Fruit fly (Drosophila melanogaster): ENCODE measurements around the gene sNPF.

sNPF gene

DNA sequence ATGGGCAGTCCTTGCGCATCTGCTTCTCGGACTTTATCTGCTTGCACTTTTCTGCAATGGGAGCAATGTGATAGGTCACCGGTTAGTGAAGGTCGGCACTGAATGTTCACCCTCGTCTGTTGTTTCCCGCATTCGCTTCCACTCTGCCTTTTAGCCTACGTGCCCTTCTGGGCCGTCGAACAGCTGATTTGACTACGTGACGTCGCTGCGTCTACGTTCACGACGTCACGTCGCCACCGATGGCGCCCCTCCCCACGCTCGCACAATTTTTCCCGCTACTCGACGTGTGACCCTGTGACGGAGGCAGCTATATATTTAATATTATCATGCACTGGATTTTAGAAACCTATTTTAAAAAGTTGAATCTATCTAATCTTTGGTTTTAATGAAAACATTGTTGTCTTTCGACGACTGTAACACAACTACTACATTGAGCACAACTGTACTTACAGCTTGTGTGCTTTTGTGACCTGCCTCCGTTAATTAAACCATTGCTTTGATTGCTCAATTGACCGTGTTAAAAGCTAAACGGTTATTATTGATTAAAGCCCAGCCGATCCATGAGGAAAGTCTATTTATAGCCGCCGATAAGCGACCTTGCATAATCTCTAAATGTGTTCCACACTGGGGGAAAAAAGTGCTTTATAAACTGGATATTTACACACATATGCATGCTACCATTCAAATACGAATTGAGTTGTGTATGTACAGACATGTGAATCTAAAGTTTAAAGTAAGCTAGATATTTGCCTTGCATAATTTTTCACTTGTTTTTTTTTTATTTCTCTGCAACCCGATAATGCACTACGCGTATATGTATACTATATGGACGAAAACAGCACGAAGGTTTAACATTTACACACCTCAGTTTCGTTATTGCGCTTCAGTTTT lies 55.5 kb downstream of the sNPF start (continued):
- TF ChIP-seq Eip93F (GFP tag; optimal IDR thresholded peaks at IDR 0.05) (no peak), OdsH (GFP tag; optimal IDR thresholded peaks at IDR 0.05) (peak; percentile 54), topi (GFP tag; optimal IDR thresholded peaks at IDR 0.05) (peak; percentile 30), Sox15 (GFP tag; optimal IDR thresholded peaks at IDR 0.05) (peak; percentile 28), ss (GFP tag; optimal IDR thresholded peaks at IDR 0.05) (no peak), CG11762 (GFP tag; optimal IDR thresholded peaks at IDR 0.05; ENCODE audit: insufficient read depth) (peak; percentile 29), dsx (GFP tag; optimal IDR thresholded peaks at IDR 0.05; ENCODE audit: poor library complexity, severe bottlenecking) (no peak), CG9139 (GFP tag; optimal IDR thresholded peaks at IDR 0.05) (no peak), CG6792 (GFP tag; optimal IDR thresholded peaks at IDR 0.05) (peak; percentile 29)

DNA sequence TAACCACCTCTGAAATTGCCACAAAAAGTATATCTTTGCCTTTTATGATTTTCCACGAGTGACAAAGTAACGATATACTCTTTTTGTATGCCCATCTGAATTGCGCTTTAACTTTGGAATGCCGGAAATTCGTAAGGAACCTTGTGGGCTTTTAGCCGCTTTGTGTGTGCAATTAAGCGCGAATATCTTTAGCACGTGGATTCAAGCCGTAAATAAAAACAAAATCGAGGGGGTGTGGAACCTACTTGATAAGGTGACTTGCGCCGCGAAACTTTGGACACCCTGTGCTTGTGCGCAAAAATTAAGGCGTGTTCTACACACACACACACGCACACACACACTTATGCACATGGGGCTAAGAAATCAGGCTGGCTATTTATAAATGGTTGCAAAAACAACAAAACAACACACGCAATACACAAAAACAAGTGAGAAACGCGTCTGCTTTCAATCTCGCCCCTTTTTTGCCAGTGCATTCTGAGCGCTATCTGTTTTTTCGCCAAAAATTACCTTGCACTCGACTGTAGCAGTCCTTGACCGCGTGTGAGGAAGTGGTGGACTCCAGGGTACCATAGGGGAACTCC lies 56.4 kb downstream of the sNPF start:
- TF ChIP-seq Blimp-1 (GFP tag; optimal IDR thresholded peaks at IDR 0.05) = no peak
- peak; percentile 47 for TF ChIP-seq svp (GFP tag)
- no peak for TF ChIP-seq lz (GFP tag; optimal IDR thresholded peaks at IDR 0.05)
- TF ChIP-seq CG6808 (GFP tag; optimal IDR thresholded peaks at IDR 0.05) = no peak
- peak; percentile 36 for TF ChIP-seq dsx (GFP tag; optimal IDR thresholded peaks at IDR 0.05; ENCODE audit: poor library complexity, severe bottlenecking)
- TF ChIP-seq Lpt (GFP tag; optimal IDR thresholded peaks at IDR 0.05) = no peak
- no peak for TF ChIP-seq CG10669 (GFP tag; optimal IDR thresholded peaks at IDR 0.05)
- no peak for TF ChIP-seq vri (GFP tag; optimal IDR thresholded peaks at IDR 0.05)
- TF ChIP-seq CG31627 (GFP tag; optimal IDR thresholded peaks at IDR 0.05) = no peak
- TF ChIP-seq CG6854 (GFP tag; optimal IDR thresholded peaks at IDR 0.05) = no peak
- peak; percentile 0 for TF ChIP-seq CG6276 (GFP tag; optimal IDR thresholded peaks at IDR 0.05)
- no peak for TF ChIP-seq CG3032 (tag; optimal IDR thresholded peaks at IDR 0.05)
- TF ChIP-seq CG9139 (GFP tag; optimal IDR thresholded peaks at IDR 0.05) = peak; percentile 8
- TF ChIP-seq pdm3 (GFP tag; optimal IDR thresholded peaks at IDR 0.05) = no peak
- TF ChIP-seq CG6163 (GFP tag; IDR thresholded peaks at IDR 0.05) = 0 out of 3 replicates have a peak, but pooled peaks have one; percentile 31
- TF ChIP-seq fkh (GFP tag; optimal IDR thresholded peaks at IDR 0.05) = no peak
- no peak for TF ChIP-seq Smox (GFP tag; optimal IDR thresholded peaks at IDR 0.05)
- no peak for TF ChIP-seq Sox15 (GFP tag; optimal IDR thresholded peaks at IDR 0.05)
- no peak for TF ChIP-seq Hr4 (GFP tag; optimal IDR thresholded peaks at IDR 0.05)
- TF ChIP-seq cyc (GFP tag; optimal IDR thresholded peaks at IDR 0.05) = no peak
- TF ChIP-seq achi (GFP tag; optimal IDR thresholded peaks at IDR 0.05) = no peak
- peak; percentile 53 for TF ChIP-seq Eip93F (GFP tag; optimal IDR thresholded peaks at IDR 0.05)
- TF ChIP-seq OdsH (GFP tag; optimal IDR thresholded peaks at IDR 0.05) = no peak
- TF ChIP-seq Sox14 (GFP tag; optimal IDR thresholded peaks at IDR 0.05) = no peak
- TF ChIP-seq fd85E (GFP tag; optimal IDR thresholded peaks at IDR 0.05) = no peak
- no peak for TF ChIP-seq CG8632 (GFP tag; optimal IDR thresholded peaks at IDR 0.05)
- TF ChIP-seq CG34406 (GFP tag; optimal IDR thresholded peaks at IDR 0.05) = no peak
- TF ChIP-seq Ets96B (tag; optimal IDR thresholded peaks at IDR 0.05) = no peak
- TF ChIP-seq salr (GFP tag; optimal IDR thresholded peaks at IDR 0.05) = no peak
- TF ChIP-seq esn (GFP tag; optimal IDR thresholded peaks at IDR 0.05) = no peak
- no peak for TF ChIP-seq CG7368 (GFP tag; optimal IDR thresholded peaks at IDR 0.05)
- TF ChIP-seq CG32006 (GFP tag; optimal IDR thresholded peaks at IDR 0.05) = no peak
- no peak for TF ChIP-seq CG11294 (GFP tag; IDR thresholded peaks at IDR 0.05)
- TF ChIP-seq eg (GFP tag; IDR thresholded peaks at IDR 0.05) = 0 out of 3 replicates have a peak, but pooled peaks have one; percentile 5
- TF ChIP-seq Sox102F (GFP tag; optimal IDR thresholded peaks at IDR 0.05) = no peak
- TF ChIP-seq CG8119 (GFP tag; IDR thresholded peaks at IDR 0.05) = 0 out of 3 replicates have a peak, but pooled peaks have one; percentile 35
- TF ChIP-seq ss (GFP tag; optimal IDR thresholded peaks at IDR 0.05) = peak; percentile 47 to 48
- TF ChIP-seq Met (GFP tag; optimal IDR thresholded peaks at IDR 0.05) = no peak
- no peak for TF ChIP-seq topi (GFP tag; optimal IDR thresholded peaks at IDR 0.05)
